Fruit fly (Drosophila melanogaster): ENCODE data around the gene CG4592.

CG4592 gene

dm6 chr2L:9918020-9918959, 3.1 kb upstream of the CG4592 start, which contains the start of the genes CG5885 and CG4598 (continued):
- TF ChIP-seq slbo (GFP tag; IDR thresholded peaks at IDR 0.05) (peak; percentile 84), Ets65A (GFP tag) (peak; percentile 87), Dfd (GFP tag; optimal IDR thresholded peaks at IDR 0.05) (no peak), bab2 (GFP tag; optimal IDR thresholded peaks at IDR 0.05) (peak; percentile 37), pfk (GFP tag; optimal IDR thresholded peaks at IDR 0.05) (no peak), Hr51 (GFP tag; optimal IDR thresholded peaks at IDR 0.05) (peak; percentile 11 to 81), Dip2 (GFP tag; IDR thresholded peaks at IDR 0.05) (no peak), Oaz (GFP tag; IDR thresholded peaks at IDR 0.05) (0 out of 2 replicates have a peak, but pooled peaks have one; percentile 20), ind (GFP tag; optimal IDR thresholded peaks at IDR 0.05) (peak; percentile 59), CG17361 (GFP tag; IDR thresholded peaks at IDR 0.05) (peak; percentile 77), Oli (tag; optimal IDR thresholded peaks at IDR 0.05) (peak; percentile 62), fd64A (GFP tag; optimal IDR thresholded peaks at IDR 0.05) (no peak), danr (GFP tag; IDR thresholded peaks at IDR 0.05) (no peak), CG12391 (tag; optimal IDR thresholded peaks at IDR 0.05) (peak; percentile 82), CG12299 (tag; optimal IDR thresholded peaks at IDR 0.05) (peak; percentile 2), unpg (GFP tag; optimal IDR thresholded peaks at IDR 0.05) (peak; percentile 70), pum (GFP tag; optimal IDR thresholded peaks at IDR 0.05) (no peak), CG4424 (GFP tag; optimal IDR thresholded peaks at IDR 0.05) (peak; percentile 63), Dad (GFP tag; optimal IDR thresholded peaks at IDR 0.05) (no peak), cg (GFP tag; optimal IDR thresholded peaks at IDR 0.05) (no peak), CG11456 (GFP tag; IDR thresholded peaks at IDR 0.05) (peak; percentile 63), CG2199 (GFP tag; IDR thresholded peaks at IDR 0.05) (no peak), Vsx1 (GFP tag; optimal IDR thresholded peaks at IDR 0.05) (no peak), Hr78 (GFP tag; optimal IDR thresholded peaks at IDR 0.05) (peak in 1 of 2 experiments; percentile 37), lov (optimal IDR thresholded peaks at IDR 0.05) (no peak), lov (GFP tag; IDR thresholded peaks at IDR 0.05) (no peak), tgo (GFP tag; IDR thresholded peaks at IDR 0.05) (peak; percentile 44; the same call in 2 of the 3 replicates), NK7.1 (GFP tag; optimal IDR thresholded peaks at IDR 0.05) (no peak), MBD-R2 (GFP tag; IDR thresholded peaks at IDR 0.05) (peak; percentile 66), vfl (GFP tag; optimal IDR thresholded peaks at IDR 0.05) (peak; percentile 40), stwl (tag; optimal IDR thresholded peaks at IDR 0.05) (peak; percentile 71), fd102C (GFP tag; optimal IDR thresholded peaks at IDR 0.05) (no peak), ato (GFP tag; IDR thresholded peaks at IDR 0.05; ENCODE audit: partially characterized antibody) (peak; percentile 51; the same call in 1 of the 2 replicates), mam (GFP tag; optimal IDR thresholded peaks at IDR 0.05) (peak; percentile 71), br (optimal IDR thresholded peaks at IDR 0.05) (no peak), mirr (GFP tag; optimal IDR thresholded peaks at IDR 0.05) (no peak), lilli (GFP tag; optimal IDR thresholded peaks at IDR 0.05) (peak; percentile 80), CG7745 (tag; optimal IDR thresholded peaks at IDR 0.05) (no peak), sug (tag; optimal IDR thresholded peaks at IDR 0.05) (peak; percentile 70), CG15073 (GFP tag; optimal IDR thresholded peaks at IDR 0.05) (no peak), Sox102F (GFP tag; optimal IDR thresholded peaks at IDR 0.05) (peak; percentile 80), CG13287 (GFP tag; IDR thresholded peaks at IDR 0.05; ENCODE audit: partially characterized antibody) (peak; percentile 80), gsb (GFP tag; IDR thresholded peaks at IDR 0.05) (no peak), klu (GFP tag; IDR thresholded peaks at IDR 0.05) (no peak; the same call in 1 of the 2 replicates), gfzf (GFP tag; optimal IDR thresholded peaks at IDR 0.05) (peak; percentile 50), fru (optimal IDR thresholded peaks at IDR 0.05) (no peak), CG13775 (GFP tag; optimal IDR thresholded peaks at IDR 0.05) (peak; percentile 72), CG6765 (GFP tag; optimal IDR thresholded peaks at IDR 0.05) (peak; percentile 36), Chrac-16 (GFP tag; optimal IDR thresholded peaks at IDR 0.05) (peak; percentile 70), dm (GFP tag; optimal IDR thresholded peaks at IDR 0.05) (no peak)
